Worm (Caenorhabditis elegans): ENCODE data around the gene cyp-34A8.

DNA sequence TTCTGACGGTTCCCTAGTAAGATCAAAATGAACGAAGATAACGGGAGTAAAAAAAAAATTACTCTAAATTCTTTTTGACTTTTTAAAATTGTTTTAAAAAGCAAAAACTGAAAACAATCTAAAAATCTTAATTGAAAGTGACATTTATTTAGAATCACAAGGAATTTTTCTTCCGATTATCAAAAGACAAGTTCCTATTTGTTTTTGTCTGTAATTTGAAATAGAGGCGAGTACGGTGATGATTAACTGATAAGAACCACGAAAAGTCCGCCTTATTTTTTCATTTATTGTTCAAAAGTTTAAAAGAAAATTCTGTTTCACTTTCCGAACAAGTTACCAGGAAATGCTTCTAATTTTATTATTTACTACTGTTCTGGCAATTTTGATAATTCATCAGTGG lies 17.9 kb downstream of the cyp-34A8 start, which contains the start of gene dach-1:
- TF ChIP-seq him-1 (tag; optimal IDR thresholded peaks at IDR 0.05) (no peak), dao-5 (tag; optimal IDR thresholded peaks at IDR 0.05) (no peak)

Measured in whole organism, L4/young adult.